Fruit fly (Drosophila melanogaster): ENCODE data around the gene Upf2.

The Upf2 gene

dm6 chrX:8075300-8075927, at the start of gene Upf2, which contains the start of gene CG1571:
Gene Upf2 (minus strand): TSS chrX:8075466.
Gene CG1571 (plus strand): TSS chrX:8075877.
- no peak for TF ChIP-seq noc (tag; optimal IDR thresholded peaks at IDR 0.05)

dm6 chrX:8122834-8123233, 47.6 kb upstream of the Upf2 start:
- no peak for TF ChIP-seq noc (tag; optimal IDR thresholded peaks at IDR 0.05)

- TF ChIP-seq noc (tag; optimal IDR thresholded peaks at IDR 0.05): no peak
These were observed 45.7 kb upstream of the Upf2 start, which contains the start of gene CG2260 for dm6 chrX:8120939-8121338. Gene CG2260 (minus strand): TSS chrX:8121147.

dm6 chrX:8116813-8117212, 41.5 kb upstream of the Upf2 start, which contains the start of gene CG1575:
Gene CG1575 (plus strand): TSS chrX:8117012.
- no peak for TF ChIP-seq noc (tag; optimal IDR thresholded peaks at IDR 0.05)

- TF ChIP-seq noc (tag; optimal IDR thresholded peaks at IDR 0.05): peak; percentile 17
These were observed 40.5 kb upstream of the Upf2 start, which contains the start of gene Gclc for dm6 chrX:8115717-8116311. Gene Gclc (minus strand): TSS chrX:8116147.

- no peak for TF ChIP-seq noc (tag; optimal IDR thresholded peaks at IDR 0.05)
These were observed 40.0 kb upstream of the Upf2 start for dm6 chrX:8115343-8115676.

- peak; percentile 77 for TF ChIP-seq noc (tag; optimal IDR thresholded peaks at IDR 0.05)
These were observed 39.4 kb upstream of the Upf2 start for dm6 chrX:8114476-8115342.

- TF ChIP-seq noc (tag; optimal IDR thresholded peaks at IDR 0.05): peak; percentile 93
These were observed 38.4 kb upstream of the Upf2 start for dm6 chrX:8113386-8114279.

- peak; percentile 43 for TF ChIP-seq noc (tag; optimal IDR thresholded peaks at IDR 0.05)
These were observed 37.4 kb upstream of the Upf2 start for dm6 chrX:8112715-8113114.

dm6 chrX:8110984-8111383, 35.7 kb upstream of the Upf2 start:
- no peak for TF ChIP-seq noc (tag; optimal IDR thresholded peaks at IDR 0.05)

dm6 chrX:8107936-8108335, 32.7 kb upstream of the Upf2 start:
- TF ChIP-seq noc (tag; optimal IDR thresholded peaks at IDR 0.05): no peak

dm6 chrX:8106281-8107050, 31.2 kb upstream of the Upf2 start:
- peak; percentile 34 for TF ChIP-seq noc (tag; optimal IDR thresholded peaks at IDR 0.05)

- TF ChIP-seq noc (tag; optimal IDR thresholded peaks at IDR 0.05): peak; percentile 92
These were observed 26.4 kb upstream of the Upf2 start, which contains the start of gene CG2258 for dm6 chrX:8101479-8102198. Gene CG2258 (minus strand): TSS chrX:8102095.

- no peak for TF ChIP-seq noc (tag; optimal IDR thresholded peaks at IDR 0.05)
These were observed 25.5 kb upstream of the Upf2 start for dm6 chrX:8100826-8101079.

Measured in whole organism, larva.